Worm (Caenorhabditis elegans) whole organism, L2 larva: ENCODE measurements around the gene ugtp-1.
A peak's percentile ranks its signal among the peaks of the same experiment; 100 is the strongest.

Experiments used
- C34F6.9 ChIP-seq: fragments of 150-350 bp; optimal IDR thresholded peaks from 2 replicates; lab custom pipeline; 2014; ENCODE audit warnings: missing biosample characterization, missing genetic modification characterization
- F13H6.1 ChIP-seq: sonication (generic microtip); optimal IDR thresholded peaks from 2 replicates; lab custom pipeline; 2016; ENCODE audit warnings: missing genetic modification characterization, missing compliant biosample characterization
- R02D3.7 ChIP-seq: fragments of 150-350 bp; optimal IDR thresholded peaks from 2 replicates; lab custom pipeline; 2014; ENCODE audit warnings: missing biosample characterization, missing genetic modification characterization
- Y55F3AM.14 ChIP-seq: fragments of 200-800 bp; sonication (Bioruptor generic); optimal IDR thresholded peaks from 2 replicates; lab custom pipeline; 2018; ENCODE audit warnings: mild to moderate bottlenecking, missing genetic modification characterization, missing compliant biosample characterization
- ZK546.5 ChIP-seq: sonication (generic microtip); optimal IDR thresholded peaks from 2 replicates; lab custom pipeline; 2017; ENCODE audit warnings: missing biosample characterization, missing genetic modification characterization
- alr-1 ChIP-seq: fragments of 150-350 bp; optimal IDR thresholded peaks from 2 replicates; lab custom pipeline; 2014; ENCODE audit warnings: missing biosample characterization, missing genetic modification characterization
- aly-2 ChIP-seq: fragments of 150-350 bp; optimal IDR thresholded peaks from 2 replicates; lab custom pipeline; 2014; ENCODE audit warnings: missing biosample characterization, missing genetic modification characterization
- ama-1 ChIP-seq: fragments of 150-350 bp; optimal IDR thresholded peaks from 2 replicates; lab custom pipeline; 2018; ENCODE audit warnings: inconsistent platforms
- blmp-1 ChIP-seq: sonication (generic microtip); optimal IDR thresholded peaks from 2 replicates; lab custom pipeline; 2017; ENCODE audit warnings: missing genetic modification characterization, mild to moderate bottlenecking, missing compliant biosample characterization, antibody characterized with exemption, moderate library complexity; ENCODE audit not compliant: insufficient read depth
- crh-2 ChIP-seq: sonication (generic microtip); optimal IDR thresholded peaks from 2 replicates; lab custom pipeline; 2017; ENCODE audit warnings: missing biosample characterization, missing genetic modification characterization
- dmd-4 ChIP-seq: sonication (generic microtip); optimal IDR thresholded peaks from 2 replicates; lab custom pipeline; 2017; ENCODE audit warnings: missing biosample characterization, missing genetic modification characterization
- egl-27 ChIP-seq: sonication (generic microtip); optimal IDR thresholded peaks from 3 replicates; lab custom pipeline; 2017; ENCODE audit warnings: missing biosample characterization, missing genetic modification reagents, missing genetic modification characterization
- elt-1 ChIP-seq: fragments of 150-350 bp; optimal IDR thresholded peaks from 2 replicates; lab custom pipeline; 2014; ENCODE audit warnings: missing biosample characterization, missing genetic modification characterization
- elt-3 ChIP-seq: sonication (generic microtip); optimal IDR thresholded peaks from 2 replicates; lab custom pipeline; 2017; ENCODE audit warnings: missing biosample characterization, missing genetic modification characterization
- fos-1 ChIP-seq: fragments of 150-350 bp; optimal IDR thresholded peaks from 2 replicates; lab custom pipeline; 2014; ENCODE audit warnings: missing biosample characterization, missing genetic modification characterization
- gmeb-1 ChIP-seq: fragments of 150-350 bp; optimal IDR thresholded peaks from 2 replicates; lab custom pipeline; 2014; ENCODE audit warnings: missing biosample characterization, missing genetic modification characterization
- lin-11 ChIP-seq: fragments of 150-350 bp; sonication (generic microtip); optimal IDR thresholded peaks from 2 replicates; lab custom pipeline; 2014; ENCODE audit warnings: missing biosample characterization, missing genetic modification characterization, inconsistent platforms, mixed read lengths
- lin-13 ChIP-seq: fragments of 150-350 bp; optimal IDR thresholded peaks from 2 replicates; lab custom pipeline; 2014; ENCODE audit warnings: missing biosample characterization, missing genetic modification reagents, missing genetic modification characterization
- lin-39 ChIP-seq: fragments of 150-350 bp; optimal IDR thresholded peaks from 2 replicates; lab custom pipeline; 2014; ENCODE audit warnings: missing biosample characterization, missing genetic modification reagents, missing genetic modification characterization
- lsy-2 ChIP-seq, 2 experiments: fragments of 150-350 bp in 1 of 2; sonication (generic microtip) in 1 of 2; optimal IDR thresholded peaks; 2 replicates each; lab custom pipeline; 2014 to 2017; ENCODE audit warnings: missing biosample characterization in 2 of 2, missing genetic modification characterization in 2 of 2
- mab-5 ChIP-seq: fragments of 150-350 bp; optimal IDR thresholded peaks from 2 replicates; lab custom pipeline; 2014; ENCODE audit warnings: missing biosample characterization, missing genetic modification characterization
- mbf-1 ChIP-seq: sonication (generic microtip); optimal IDR thresholded peaks from 2 replicates; lab custom pipeline; 2017; ENCODE audit warnings: missing biosample characterization, missing genetic modification characterization
- nhr-10 ChIP-seq: sonication (generic microtip); optimal IDR thresholded peaks from 2 replicates; lab custom pipeline; 2017; ENCODE audit warnings: missing biosample characterization, missing genetic modification characterization
- nhr-11 ChIP-seq: fragments of 150-350 bp; optimal IDR thresholded peaks from 2 replicates; lab custom pipeline; 2014; ENCODE audit warnings: missing biosample characterization, missing genetic modification characterization
- nhr-129 ChIP-seq: fragments of 150-350 bp; optimal IDR thresholded peaks from 2 replicates; lab custom pipeline; 2014; ENCODE audit warnings: missing biosample characterization, missing genetic modification characterization
- nhr-21 ChIP-seq: fragments of 150-350 bp; optimal IDR thresholded peaks from 2 replicates; lab custom pipeline; 2014; ENCODE audit warnings: missing biosample characterization, missing genetic modification characterization
- nhr-237 ChIP-seq: fragments of 150-350 bp; optimal IDR thresholded peaks from 2 replicates; lab custom pipeline; 2014; ENCODE audit warnings: missing biosample characterization, missing genetic modification characterization
- nhr-25 ChIP-seq: fragments of 150-350 bp; sonication (generic microtip); optimal IDR thresholded peaks from 3 replicates; lab custom pipeline; 2014; ENCODE audit warnings: missing biosample characterization, missing genetic modification characterization
- nhr-77 ChIP-seq: fragments of 150-350 bp; optimal IDR thresholded peaks from 2 replicates; lab custom pipeline; 2014; ENCODE audit warnings: missing biosample characterization, missing genetic modification characterization
- peb-1 ChIP-seq: fragments of 150-350 bp; optimal IDR thresholded peaks from 2 replicates; lab custom pipeline; 2014; ENCODE audit warnings: missing biosample characterization, missing genetic modification characterization
- skn-1 ChIP-seq: sonication (generic microtip); optimal IDR thresholded peaks from 2 replicates; lab custom pipeline; 2017; ENCODE audit warnings: missing biosample characterization, missing genetic modification characterization
- sma-3 ChIP-seq: sonication (generic microtip); optimal IDR thresholded peaks from 2 replicates; lab custom pipeline; 2016; ENCODE audit warnings: missing genetic modification reagents, missing genetic modification characterization, missing compliant biosample characterization
- sma-9 ChIP-seq, 2 experiments: fragments of 150-350 bp in 1 of 2; sonication (generic microtip) in 1 of 2; optimal IDR thresholded peaks; 2 replicates each; lab custom pipeline; 2014 to 2016; ENCODE audit warnings: missing genetic modification characterization in 2 of 2, mild to moderate bottlenecking in 1 of 2, missing biosample characterization in 1 of 2, missing compliant biosample characterization in 1 of 2, missing genetic modification reagents in 1 of 2, moderate library complexity in 1 of 2
- unc-39 ChIP-seq: fragments of 150-350 bp; optimal IDR thresholded peaks from 2 replicates; lab custom pipeline; 2014; ENCODE audit warnings: missing biosample characterization, missing genetic modification characterization
- unc-55 ChIP-seq: fragments of 150-350 bp; sonication (generic microtip); optimal IDR thresholded peaks from 3 replicates; lab custom pipeline; 2014; ENCODE audit warnings: missing biosample characterization, missing genetic modification reagents, missing genetic modification characterization
- unc-62 ChIP-seq: fragments of 150-350 bp; optimal IDR thresholded peaks from 2 replicates; lab custom pipeline; 2014; ENCODE audit warnings: missing biosample characterization, missing genetic modification reagents, missing genetic modification characterization
- zag-1 ChIP-seq: fragments of 150-350 bp; optimal IDR thresholded peaks from 2 replicates; lab custom pipeline; 2014; ENCODE audit warnings: missing biosample characterization, missing genetic modification characterization
- ztf-1 ChIP-seq: fragments of 200-800 bp; sonication (Bioruptor generic); conservative IDR thresholded peaks from 2 replicates; pipeline ENCODE4 v1.3.6; 2022; ENCODE audit warnings: missing genetic modification characterization, missing compliant biosample characterization
- ztf-11 ChIP-seq: sonication (generic microtip); optimal IDR thresholded peaks from 2 replicates; lab custom pipeline; 2017; ENCODE audit warnings: missing biosample characterization, missing genetic modification characterization

Gene ugtp-1

ce11 chrIII:8771851-8772250, 21.3 kb upstream of the ugtp-1 start, which contains the start of gene K02D10.3:
K02D10.3 (minus strand) TSS chrIII:8771951.
- TF ChIP-seq F13H6.1 (tag; lab: Kevin White, UChicago), result no peak
- no peak for TF ChIP-seq mbf-1
- TF ChIP-seq dmd-4, result no peak
- TF ChIP-seq, all 48 proteins: peak for 0

ce11 chrIII:8771162-8771561, 20.7 kb upstream of the ugtp-1 start, which contains the start of gene K02D10.2:
K02D10.2 (minus strand) TSS chrIII:8771262.
- TF ChIP-seq mbf-1 (no peak), egl-27 (tag; lab: Kevin White, UChicago) (no peak), C34F6.9 (tag; lab: Kevin White, UChicago) (no peak)

- peak; percentile 48 for TF ChIP-seq nhr-25 (tag; lab: Kevin White, UChicago)
- TF ChIP-seq lin-39 (tag; lab: Kevin White, UChicago), result no peak
- TF ChIP-seq, all 48 proteins: peak for 1
These were observed 19.7 kb upstream of the ugtp-1 start for ce11 chrIII:8770243-8770642.

DNA sequence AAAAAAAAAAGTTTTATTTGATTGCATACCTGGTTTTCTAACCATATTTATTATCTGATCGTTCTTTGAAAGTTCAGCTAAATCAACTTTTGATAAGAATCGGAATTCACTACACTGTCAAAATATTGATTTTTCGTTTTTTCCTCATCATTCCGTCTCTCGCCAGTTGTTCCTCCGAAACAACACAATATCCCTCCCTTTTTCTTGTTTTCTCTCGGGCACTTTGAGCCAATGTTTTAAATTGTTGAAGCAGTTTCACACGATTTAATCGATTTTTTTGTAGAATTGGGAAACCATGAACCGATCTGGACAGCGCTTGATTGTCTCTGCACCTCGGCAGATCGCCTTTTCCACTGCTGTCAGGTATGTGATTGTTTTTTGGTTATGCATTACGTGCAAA, 18.7 kb upstream of the ugtp-1 start, which contains the start of gene K02D10.1:
TSS of gene K02D10.1 (plus strand) at position 284 of the 400 bp plus-strand sequence.
- TF ChIP-seq R02D3.7 (tag; lab: Kevin White, UChicago) (no peak), unc-39 (tag; lab: Kevin White, UChicago) (no peak), nhr-25 (tag; lab: Kevin White, UChicago) (no peak), aly-2 (tag; lab: Kevin White, UChicago) (no peak), ztf-11 (no peak), gmeb-1 (tag; lab: Kevin White, UChicago) (no peak), nhr-21 (no peak), dmd-4 (no peak), ama-1 (lab: Kevin White, UChicago) (peak; percentile 2), skn-1 (tag; lab: Kevin White, UChicago) (no peak), C34F6.9 (tag; lab: Kevin White, UChicago) (peak; percentile 12), Y55F3AM.14 (GFP tag; lab: Kevin White, UChicago) (no peak), mbf-1 (no peak), elt-3 (no peak), nhr-237 (tag; lab: Kevin White, UChicago) (no peak), fos-1 (no peak)

DNA sequence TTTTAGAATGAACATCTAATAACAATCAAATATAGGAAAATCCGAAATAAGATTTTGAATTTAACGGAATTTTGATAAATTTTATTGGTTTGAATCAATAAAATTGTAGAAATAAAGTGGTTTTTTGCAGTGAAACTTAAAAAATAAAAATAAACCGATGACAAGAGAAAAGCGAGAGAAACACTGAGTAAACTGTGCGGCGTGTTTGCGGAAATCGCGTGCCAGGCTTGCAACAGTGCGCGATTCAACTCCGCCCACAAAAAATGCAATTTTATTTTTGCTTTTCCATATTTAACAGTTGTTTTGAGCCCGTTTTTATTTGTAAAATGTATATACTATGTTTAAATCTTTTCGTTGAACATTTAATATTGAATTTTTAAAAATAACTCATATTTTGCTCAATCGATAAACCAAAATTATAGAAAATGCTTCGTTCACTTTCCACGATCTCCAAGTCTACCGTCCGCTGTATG, 17.4 kb upstream of the ugtp-1 start, which contains the start of gene mtss-1:
TSS of gene mtss-1 (plus strand) at position 423 of the 473 bp plus-strand sequence.
- TF ChIP-seq skn-1 (tag; lab: Kevin White, UChicago), result peak; percentile 13
- no peak for TF ChIP-seq zag-1 (tag; lab: Kevin White, UChicago)
- peak; percentile 48 for TF ChIP-seq lin-13
- TF ChIP-seq R02D3.7 (tag; lab: Kevin White, UChicago), result no peak
- peak; percentile 73 for TF ChIP-seq unc-55 (GFP tag; lab: Kevin White, UChicago)
- TF ChIP-seq alr-1 (tag; lab: Kevin White, UChicago), result no peak
- TF ChIP-seq sma-3, result peak; percentile 41
- peak; percentile 69 for TF ChIP-seq F13H6.1 (tag; lab: Kevin White, UChicago)
- TF ChIP-seq unc-62 (GFP tag; lab: Kevin White, UChicago), result no peak
- TF ChIP-seq ZK546.5 (tag; lab: Kevin White, UChicago), result no peak
- no peak for TF ChIP-seq aly-2 (tag; lab: Kevin White, UChicago)
- no peak for TF ChIP-seq nhr-11 (tag; lab: Kevin White, UChicago)
- TF ChIP-seq lsy-2 (tag; optimal IDR thresholded peaks at IDR 0.05; lab: Kevin White, UChicago), result peak; percentile 26 to 67
- TF ChIP-seq lin-39 (tag; lab: Kevin White, UChicago), result no peak
- peak; percentile 49 for TF ChIP-seq nhr-129 (tag; lab: Kevin White, UChicago)
- peak; percentile 52 for TF ChIP-seq sma-9 (GFP tag; optimal IDR thresholded peaks at IDR 0.05; lab: Kevin White, UChicago)
- no peak for TF ChIP-seq sma-9 (tag; optimal IDR thresholded peaks at IDR 0.05; lab: Kevin White, UChicago)
- TF ChIP-seq ama-1 (lab: Kevin White, UChicago), result no peak
- no peak for TF ChIP-seq nhr-77
- peak; percentile 45 for TF ChIP-seq lin-11 (tag; lab: Kevin White, UChicago)
- TF ChIP-seq ztf-1, result no peak
- peak; percentile 58 for TF ChIP-seq gmeb-1 (tag; lab: Kevin White, UChicago)
- TF ChIP-seq crh-2 (tag; lab: Kevin White, UChicago), result peak; percentile 38
- no peak for TF ChIP-seq dmd-4
- peak; percentile 44 for TF ChIP-seq mab-5 (tag; lab: Kevin White, UChicago)
- no peak for TF ChIP-seq elt-3
- TF ChIP-seq blmp-1, result peak; percentile 1
- peak; percentile 16 for TF ChIP-seq mbf-1
- TF ChIP-seq nhr-10 (tag; lab: Kevin White, UChicago), result no peak
- TF ChIP-seq peb-1 (tag; lab: Kevin White, UChicago), result no peak
- peak; percentile 50 for TF ChIP-seq C34F6.9 (tag; lab: Kevin White, UChicago)
- no peak for TF ChIP-seq elt-1 (tag; lab: Kevin White, UChicago)
